Fruit fly (Drosophila melanogaster): ENCODE results near the gene mxt.
A peak's percentile ranks its signal among the peaks of the same experiment; 100 is the strongest.

mxt gene

DNA sequence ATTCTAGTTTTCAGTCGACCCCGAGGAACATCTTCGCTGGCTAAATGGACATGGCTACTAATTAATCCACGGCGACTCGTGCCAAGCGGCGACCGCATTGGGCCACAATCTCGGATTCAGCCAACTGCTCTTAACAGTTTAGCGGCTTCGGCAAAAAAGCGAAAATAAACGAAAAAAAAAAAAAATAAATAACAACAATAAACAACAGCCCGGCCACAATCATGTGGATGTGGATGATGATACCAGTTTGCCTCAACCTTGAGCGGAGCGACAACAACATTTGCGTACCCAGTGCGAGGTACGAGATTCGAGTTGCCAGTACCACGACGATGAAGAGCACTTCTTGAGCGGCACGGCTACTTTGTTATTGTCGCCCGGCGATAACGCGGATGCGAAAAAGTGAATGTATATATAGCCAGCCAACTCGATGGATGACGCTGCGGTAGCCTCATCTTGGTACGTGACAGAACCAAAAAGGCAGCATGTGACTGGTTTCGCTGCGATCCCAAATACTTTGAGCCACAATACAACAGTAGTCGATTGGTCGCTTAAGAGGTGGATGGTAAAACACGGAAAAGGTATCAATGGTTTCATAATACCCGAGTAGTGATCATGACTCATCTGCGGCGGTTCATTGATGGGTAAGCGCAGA is 39.0 kb downstream of the mxt start:
- TF ChIP-seq jim (GFP tag; optimal IDR thresholded peaks at IDR 0.05) (no peak), Jra (GFP tag; optimal IDR thresholded peaks at IDR 0.05) (no peak), Mio (GFP tag; optimal IDR thresholded peaks at IDR 0.05) (no peak), lola (GFP tag; optimal IDR thresholded peaks at IDR 0.05) (no peak), fru (GFP tag; optimal IDR thresholded peaks at IDR 0.05) (peak; percentile 29), rgr (GFP tag; optimal IDR thresholded peaks at IDR 0.05) (no peak), woc (GFP tag; optimal IDR thresholded peaks at IDR 0.05) (peak; percentile 59), Sp1 (GFP tag; optimal IDR thresholded peaks at IDR 0.05) (no peak), h (GFP tag; optimal IDR thresholded peaks at IDR 0.05) (peak; percentile 21), Dfd (GFP tag; optimal IDR thresholded peaks at IDR 0.05) (no peak), psq (GFP tag; optimal IDR thresholded peaks at IDR 0.05) (peak; percentile 3), ey (GFP tag; optimal IDR thresholded peaks at IDR 0.05) (no peak), CrebA (GFP tag; optimal IDR thresholded peaks at IDR 0.05; ENCODE audit: borderline replicate concordance) (no peak), foxo (GFP tag; optimal IDR thresholded peaks at IDR 0.05) (no peak), GATAd (GFP tag; optimal IDR thresholded peaks at IDR 0.05) (no peak)

DNA sequence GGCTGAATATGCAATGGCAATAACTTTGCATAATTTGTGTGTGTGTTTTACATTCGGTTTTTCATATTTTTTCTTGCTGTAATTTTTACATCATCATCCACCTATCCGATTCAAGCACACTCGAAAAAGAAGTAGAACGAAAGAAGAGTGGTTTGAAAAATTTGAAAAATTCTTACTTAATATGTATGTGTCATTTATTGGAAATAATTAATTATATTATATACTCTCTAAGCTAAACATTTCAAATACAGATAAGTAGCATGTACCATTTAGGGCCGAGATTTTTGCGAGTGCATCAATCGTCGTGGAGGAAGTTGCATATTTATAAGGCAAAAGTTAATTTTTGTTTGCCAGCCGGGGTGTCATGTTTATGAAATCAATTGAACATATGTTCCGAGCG is 41.0 kb downstream of the mxt start:
- TF ChIP-seq h (GFP tag; optimal IDR thresholded peaks at IDR 0.05), result no peak
- no peak for TF ChIP-seq HLH106 (tag; optimal IDR thresholded peaks at IDR 0.05)
- no peak for TF ChIP-seq sage (GFP tag; optimal IDR thresholded peaks at IDR 0.05)
- no peak for TF ChIP-seq Myc (optimal IDR thresholded peaks at IDR 0.05)
- TF ChIP-seq fru (GFP tag; optimal IDR thresholded peaks at IDR 0.05), result no peak
- no peak for TF ChIP-seq Dif (GFP tag; optimal IDR thresholded peaks at IDR 0.05; ENCODE audit: partially characterized antibody)
- TF ChIP-seq dl (GFP tag; optimal IDR thresholded peaks at IDR 0.05; ENCODE audit: insufficient read depth in 1 of 2, partially characterized antibody in 2 of 2), result no peak
- no peak for TF ChIP-seq foxo (GFP tag; optimal IDR thresholded peaks at IDR 0.05)
- no peak for TF ChIP-seq CG32264 (GFP tag; optimal IDR thresholded peaks at IDR 0.05)
- no peak for TF ChIP-seq usp (GFP tag; optimal IDR thresholded peaks at IDR 0.05)
- TF ChIP-seq woc (GFP tag; optimal IDR thresholded peaks at IDR 0.05), result no peak
- TF ChIP-seq sv (GFP tag; optimal IDR thresholded peaks at IDR 0.05), result no peak
- TF ChIP-seq dmrt93B (GFP tag; optimal IDR thresholded peaks at IDR 0.05), result no peak

DNA sequence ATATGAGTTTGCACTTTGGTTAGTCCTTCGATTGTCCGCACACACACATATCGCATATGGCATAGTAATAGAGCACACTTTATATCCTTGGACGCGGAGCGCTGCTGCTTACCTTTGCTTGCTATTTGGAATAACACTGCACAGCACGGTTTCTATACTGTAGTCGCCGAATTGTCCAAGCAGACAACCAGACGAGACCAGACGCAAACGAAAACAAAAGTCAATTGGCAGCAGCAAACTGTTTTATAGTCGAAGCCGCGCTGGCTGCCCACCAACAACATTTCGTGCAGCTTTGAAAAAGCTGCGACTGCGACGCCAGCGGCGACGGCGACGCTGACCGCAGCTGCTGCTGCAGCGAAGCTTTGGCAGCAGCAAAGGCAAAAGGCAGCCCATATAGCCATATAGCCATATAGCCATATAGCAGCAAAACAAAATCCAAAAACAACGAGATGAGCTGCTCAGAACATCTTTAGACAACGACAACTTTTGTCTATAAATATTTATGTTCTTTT is 45.3 kb downstream of the mxt start, which contains the start of gene slf:
slf (minus strand) TSS at position 219 of the 512 bp plus-strand sequence.
- TF ChIP-seq foxo (GFP tag; optimal IDR thresholded peaks at IDR 0.05), result no peak
- no peak for TF ChIP-seq jim (GFP tag; optimal IDR thresholded peaks at IDR 0.05)
- TF ChIP-seq Sp1 (GFP tag; optimal IDR thresholded peaks at IDR 0.05), result no peak
- no peak for TF ChIP-seq sage (GFP tag; optimal IDR thresholded peaks at IDR 0.05)
- no peak for TF ChIP-seq h (GFP tag; optimal IDR thresholded peaks at IDR 0.05)
- TF ChIP-seq Jra (GFP tag; optimal IDR thresholded peaks at IDR 0.05), result no peak
- TF ChIP-seq Vsx2 (GFP tag; optimal IDR thresholded peaks at IDR 0.05; ENCODE audit: partially characterized antibody), result no peak
- TF ChIP-seq CG32264 (GFP tag; optimal IDR thresholded peaks at IDR 0.05), result no peak
- TF ChIP-seq dsf (GFP tag; optimal IDR thresholded peaks at IDR 0.05; ENCODE audit: borderline replicate concordance), result no peak
- no peak for TF ChIP-seq OdsH (GFP tag; optimal IDR thresholded peaks at IDR 0.05)

DNA sequence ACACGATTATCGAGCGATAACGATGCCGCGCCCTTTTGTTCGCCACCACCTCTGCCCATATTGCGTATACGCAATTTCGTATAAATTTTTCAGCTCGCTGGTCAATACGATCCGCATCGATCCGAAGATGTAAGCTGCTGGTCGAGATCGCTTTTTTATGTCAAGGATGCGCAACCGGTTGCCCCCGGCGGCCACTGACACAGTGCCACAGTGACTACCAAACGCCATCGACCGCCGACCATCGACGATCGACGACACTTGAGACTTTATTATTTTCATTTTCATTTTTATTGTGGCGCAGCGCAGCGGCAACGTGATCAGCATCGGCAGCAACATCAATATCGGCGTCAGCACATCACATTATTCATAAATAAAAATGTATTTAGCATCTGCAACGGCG is 47.1 kb downstream of the mxt start:
- TF ChIP-seq br (GFP tag; optimal IDR thresholded peaks at IDR 0.05), result no peak
- no peak for TF ChIP-seq N (GFP tag; optimal IDR thresholded peaks at IDR 0.05)
- no peak for TF ChIP-seq Hnf4 (GFP tag; optimal IDR thresholded peaks at IDR 0.05)
- no peak for TF ChIP-seq OdsH (GFP tag; optimal IDR thresholded peaks at IDR 0.05)
- TF ChIP-seq sv (GFP tag; optimal IDR thresholded peaks at IDR 0.05), result no peak
- no peak for TF ChIP-seq dmrt93B (GFP tag; optimal IDR thresholded peaks at IDR 0.05)
- no peak for TF ChIP-seq brk (GFP tag; optimal IDR thresholded peaks at IDR 0.05)
- no peak for TF ChIP-seq Mio (GFP tag; optimal IDR thresholded peaks at IDR 0.05)
- TF ChIP-seq Vsx2 (GFP tag; optimal IDR thresholded peaks at IDR 0.05; ENCODE audit: partially characterized antibody), result no peak
- no peak for TF ChIP-seq HLH106 (tag; optimal IDR thresholded peaks at IDR 0.05)
- no peak for TF ChIP-seq pan (optimal IDR thresholded peaks at IDR 0.05)
- no peak for TF ChIP-seq usp (GFP tag; optimal IDR thresholded peaks at IDR 0.05)
- no peak for TF ChIP-seq tai (GFP tag; optimal IDR thresholded peaks at IDR 0.05)
- no peak for TF ChIP-seq CG9705 (GFP tag; optimal IDR thresholded peaks at IDR 0.05)
- no peak for TF ChIP-seq Myc (optimal IDR thresholded peaks at IDR 0.05)
- no peak for TF ChIP-seq Hr78 (GFP tag; optimal IDR thresholded peaks at IDR 0.05)
- TF ChIP-seq CrebA (GFP tag; optimal IDR thresholded peaks at IDR 0.05; ENCODE audit: borderline replicate concordance), result no peak
- TF ChIP-seq jim (GFP tag; optimal IDR thresholded peaks at IDR 0.05), result no peak
- no peak for TF ChIP-seq woc (GFP tag; optimal IDR thresholded peaks at IDR 0.05)
- TF ChIP-seq ey (GFP tag; optimal IDR thresholded peaks at IDR 0.05), result no peak
